Fruit fly (Drosophila melanogaster) whole organism, embryonic: ENCODE measurements around the gene CG14442.

Experiments
- CG30403 ChIP-seq: fragments of 200-800 bp; sonication (Bioruptor generic); optimal IDR thresholded peaks from 3 replicates; lab custom pipeline; 2016; ENCODE audit warnings: missing biosample characterization, missing genetic modification characterization
- CG3838 ChIP-seq: fragments of 200-800 bp; sonication (Bioruptor generic); optimal IDR thresholded peaks from 3 replicates; lab custom pipeline; 2016; ENCODE audit warnings: missing biosample characterization, missing genetic modification characterization
- dmrt99B ChIP-seq: fragments of 200-800 bp; sonication (Bioruptor generic); optimal IDR thresholded peaks from 2 replicates; lab custom pipeline; 2018; ENCODE audit warnings: missing biosample characterization, mild to moderate bottlenecking, missing genetic modification characterization, moderate library complexity
- zfh1 ChIP-seq: fragments of 200-800 bp; sonication (Bioruptor generic); IDR thresholded peaks from 3 replicates; pipeline ENCODE4 v1.3.6; 2022; ENCODE audit warnings: missing biosample characterization, missing genetic modification characterization

DNA sequence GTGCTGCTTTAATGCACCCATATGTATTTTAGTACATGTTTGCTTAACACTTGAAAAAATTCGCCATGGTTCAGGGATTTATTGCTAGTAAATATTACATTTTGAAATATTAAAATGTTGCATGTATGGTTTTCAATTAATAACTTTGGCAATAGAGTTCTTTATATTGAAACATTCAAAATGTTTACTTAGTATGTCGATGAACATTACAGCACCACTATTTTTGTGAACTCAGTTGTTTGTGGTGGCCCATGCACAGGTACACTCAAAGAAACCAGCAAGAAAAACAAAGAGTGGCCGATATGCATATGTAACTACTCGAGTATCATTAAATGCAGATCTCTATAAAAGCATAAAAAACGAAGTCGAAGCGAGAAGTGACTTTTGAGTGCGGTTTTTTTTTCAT, 7.2 kb upstream of the CG14442 start:
- peak; percentile 66; the same call in 2 of the 3 replicates for TF ChIP-seq zfh1 (GFP tag; lab: Robert Waterston, UW)
- peak; percentile 18 for TF ChIP-seq CG3838 (GFP tag; lab: Kevin White, UChicago)
- peak; percentile 68 for TF ChIP-seq CG30403
- TF ChIP-seq dmrt99B (tag; lab: Kevin White, UChicago) = peak; percentile 89
